Fruit fly (Drosophila melanogaster) whole organism, wandering third instar larva: ENCODE results near the gene Or85b.

Experiments
- Abd-B ChIP-seq: fragments of >200 bp; optimal IDR thresholded peaks from 2 replicates; lab custom pipeline; 2017; ENCODE audit warnings: missing biosample characterization, missing genetic modification characterization
- CG32264 ChIP-seq: fragments of 200-800 bp; sonication (Bioruptor generic); optimal IDR thresholded peaks from 2 replicates; lab custom pipeline; 2016; ENCODE audit warnings: missing biosample characterization, missing genetic modification characterization
- Dfd ChIP-seq: fragments of >200 bp; optimal IDR thresholded peaks from 2 replicates; lab custom pipeline; 2017; ENCODE audit warnings: missing biosample characterization, missing genetic modification characterization
- Dif ChIP-seq: fragments of 200-275, 200-300 bp; sonication (Bioruptor generic); optimal IDR thresholded peaks from 2 replicates; lab custom pipeline; 2018; ENCODE audit warnings: missing biosample characterization, missing genetic modification characterization; ENCODE audit not compliant: partially characterized antibody
- GATAd ChIP-seq: sonication (Bioruptor generic); optimal IDR thresholded peaks from 2 replicates; lab custom pipeline; 2016; ENCODE audit warnings: missing biosample characterization, missing genetic modification characterization
- Hnf4 ChIP-seq: fragments of 200-800 bp; sonication (Bioruptor generic); optimal IDR thresholded peaks from 2 replicates; lab custom pipeline; 2016; ENCODE audit warnings: missing biosample characterization, mild to moderate bottlenecking, missing genetic modification characterization
- Hr78 ChIP-seq: fragments of >200 bp; optimal IDR thresholded peaks from 2 replicates; lab custom pipeline; 2017; ENCODE audit warnings: missing biosample characterization, missing genetic modification characterization
- Hr83 ChIP-seq: fragments of 200-300 bp; sonication (Bioruptor generic); optimal IDR thresholded peaks from 2 replicates; lab custom pipeline; 2016; ENCODE audit warnings: missing biosample characterization, mild to moderate bottlenecking, missing genetic modification characterization, moderate library complexity; ENCODE audit not compliant: poor library complexity, severe bottlenecking
- Jra ChIP-seq: sonication (Bioruptor generic); optimal IDR thresholded peaks from 2 replicates; lab custom pipeline; 2016; ENCODE audit warnings: missing biosample characterization, missing genetic modification characterization
- Mio ChIP-seq: sonication (Bioruptor generic); optimal IDR thresholded peaks from 2 replicates; lab custom pipeline; 2016; ENCODE audit warnings: missing biosample characterization, missing genetic modification characterization
- Myc ChIP-seq: fragments of >200 bp; optimal IDR thresholded peaks from 2 replicates; lab custom pipeline; 2017
- OdsH ChIP-seq: fragments of 200-800 bp; sonication (Bioruptor generic); optimal IDR thresholded peaks from 2 replicates; lab custom pipeline; 2016; ENCODE audit warnings: missing biosample characterization, mild to moderate bottlenecking, missing genetic modification characterization
- Rel ChIP-seq, 2 experiments: fragments of 200-800 bp; sonication (Bioruptor generic) in 1 of 2; optimal IDR thresholded peaks; 2 replicates in 1 of 2; 3 replicates in 1 of 2; lab custom pipeline; 2016 to 2019; ENCODE audit warnings: mild to moderate bottlenecking in 2 of 2, missing biosample characterization in 2 of 2, missing genetic modification characterization in 2 of 2, moderate library complexity in 1 of 2
- Sp1 ChIP-seq: fragments of 200-800 bp; sonication (Bioruptor generic); optimal IDR thresholded peaks from 3 replicates; lab custom pipeline; 2019; ENCODE audit warnings: missing biosample characterization, mild to moderate bottlenecking, missing genetic modification characterization, moderate library complexity
- Vsx2 ChIP-seq: fragments of 200-300, 225-300 bp; sonication (Bioruptor generic); optimal IDR thresholded peaks from 2 replicates; lab custom pipeline; 2018; ENCODE audit warnings: missing biosample characterization, missing genetic modification characterization; ENCODE audit not compliant: partially characterized antibody
- br ChIP-seq: fragments of 200-800 bp; sonication (Bioruptor generic); optimal IDR thresholded peaks from 2 replicates; lab custom pipeline; 2016; ENCODE audit warnings: missing biosample characterization, missing genetic modification characterization
- brk ChIP-seq: fragments of 200-800 bp; sonication (Bioruptor generic); optimal IDR thresholded peaks from 2 replicates; lab custom pipeline; 2016; ENCODE audit warnings: missing biosample characterization, mild to moderate bottlenecking, missing genetic modification characterization
- dl ChIP-seq, 2 experiments: fragments of 175-275, 200-275 bp in 1 of 2; fragments of 200-275 bp in 1 of 2; sonication (Bioruptor generic); optimal IDR thresholded peaks; lab custom pipeline; 2018; ENCODE audit warnings: mild to moderate bottlenecking in 2 of 2, missing biosample characterization in 2 of 2, missing genetic modification characterization in 2 of 2, moderate library complexity in 2 of 2; ENCODE audit not compliant: partially characterized antibody in 2 of 2, insufficient read depth in 1 of 2
- dmrt93B ChIP-seq: fragments of 200-800 bp; sonication (Bioruptor generic); optimal IDR thresholded peaks from 2 replicates; lab custom pipeline; 2018; ENCODE audit warnings: missing biosample characterization, mild to moderate bottlenecking, missing genetic modification characterization
- dsf ChIP-seq: sonication (Bioruptor generic); optimal IDR thresholded peaks from 2 replicates; lab custom pipeline; 2016; ENCODE audit warnings: missing biosample characterization, missing genetic modification characterization, borderline replicate concordance
- foxo ChIP-seq, 2 experiments: fragments of 200-800 bp; sonication (Bioruptor generic); optimal IDR thresholded peaks; 2 replicates in 1 of 2; 3 replicates in 1 of 2; lab custom pipeline; 2016 to 2017; ENCODE audit warnings: missing biosample characterization in 2 of 2, missing genetic modification characterization in 2 of 2
- h ChIP-seq: fragments of 200-800 bp; sonication (Bioruptor generic); optimal IDR thresholded peaks from 3 replicates; lab custom pipeline; 2016; ENCODE audit warnings: missing biosample characterization, mild to moderate bottlenecking, missing genetic modification characterization
- jim ChIP-seq: fragments of 175-275, 200-325 bp; sonication (Bioruptor generic); optimal IDR thresholded peaks from 2 replicates; lab custom pipeline; 2016; ENCODE audit warnings: missing biosample characterization, mild to moderate bottlenecking, missing genetic modification characterization
- lola ChIP-seq: fragments of >200 bp; optimal IDR thresholded peaks from 2 replicates; lab custom pipeline; 2017; ENCODE audit warnings: missing biosample characterization, missing genetic modification characterization
- pan ChIP-seq: fragments of >200 bp; optimal IDR thresholded peaks from 2 replicates; lab custom pipeline; 2017
- psq ChIP-seq: fragments of 200-800 bp; sonication (Bioruptor generic); optimal IDR thresholded peaks from 3 replicates; lab custom pipeline; 2017; ENCODE audit warnings: missing biosample characterization, mild to moderate bottlenecking, missing genetic modification characterization, moderate library complexity
- sage ChIP-seq: fragments of 200-800 bp; sonication (Bioruptor generic); optimal IDR thresholded peaks from 2 replicates; lab custom pipeline; 2016; ENCODE audit warnings: missing biosample characterization, mild to moderate bottlenecking, missing genetic modification characterization
- sv ChIP-seq: fragments of 200-800 bp; sonication (Bioruptor generic); optimal IDR thresholded peaks from 3 replicates; lab custom pipeline; 2016; ENCODE audit warnings: missing biosample characterization, missing genetic modification characterization
- tai ChIP-seq: sonication (Bioruptor generic); optimal IDR thresholded peaks from 2 replicates; lab custom pipeline; 2016; ENCODE audit warnings: missing biosample characterization, missing genetic modification characterization
- usp ChIP-seq: fragments of >200 bp; optimal IDR thresholded peaks from 2 replicates; lab custom pipeline; 2017; ENCODE audit warnings: missing biosample characterization, missing genetic modification characterization
- woc ChIP-seq: sonication (Bioruptor generic); optimal IDR thresholded peaks from 2 replicates; lab custom pipeline; 2016; ENCODE audit warnings: missing biosample characterization, mild to moderate bottlenecking, missing genetic modification characterization

The Or85b gene

DNA sequence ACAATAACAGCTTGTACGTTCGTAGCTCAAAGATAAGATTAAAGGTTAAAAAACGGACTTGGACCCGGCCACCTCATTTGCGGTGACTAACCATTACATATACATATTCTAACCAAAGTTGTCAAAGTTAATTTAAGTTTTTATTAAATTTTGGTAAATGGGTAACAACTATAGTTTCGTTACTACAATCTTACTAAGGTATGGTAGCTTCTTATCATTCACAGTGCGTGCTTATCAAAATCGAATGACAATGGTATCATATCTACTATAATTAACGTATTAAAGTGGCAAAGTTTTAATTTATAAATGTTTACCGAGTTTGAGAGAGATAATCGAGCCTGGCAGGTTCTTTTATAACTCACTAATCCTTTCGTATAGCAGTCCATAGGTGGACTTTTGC, 8.0 kb upstream of the Or85b start:
- TF ChIP-seq Hr78 (no peak), brk (GFP tag; lab: Kevin White, UChicago) (no peak), Sp1 (GFP tag; lab: Kevin White, UChicago) (no peak)
- TF ChIP-seq, all 38 proteins: peak for 0

DNA sequence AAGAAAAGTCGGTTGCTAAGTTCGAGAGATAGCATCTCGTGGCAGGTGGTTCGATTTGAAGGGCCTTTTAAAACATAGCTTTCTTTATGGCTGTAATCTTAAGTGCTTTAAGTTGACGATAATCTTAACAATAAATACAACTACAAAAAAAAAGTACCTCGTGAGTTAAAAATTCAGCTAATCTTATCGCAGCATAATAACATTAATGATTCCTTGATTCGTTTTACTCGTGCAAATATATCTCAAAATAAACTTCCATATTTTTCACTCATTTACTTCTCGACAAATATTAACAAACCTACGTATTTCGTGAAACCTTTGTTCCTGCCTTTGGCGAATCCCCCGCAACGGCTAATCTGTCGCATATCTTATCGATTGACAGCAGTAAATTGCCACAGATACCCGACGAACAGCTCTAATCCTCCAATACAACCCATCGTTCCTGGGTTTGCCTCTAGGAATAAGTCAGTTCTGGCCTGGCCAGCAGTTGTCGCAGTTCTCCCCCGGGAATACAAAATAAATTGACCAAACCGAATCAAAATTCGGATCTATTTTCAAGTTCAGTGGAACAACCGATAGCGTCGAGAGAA, 7.5 kb upstream of the Or85b start:
- TF ChIP-seq Abd-B (GFP tag; lab: Kevin White, UChicago): no peak
- TF ChIP-seq OdsH (GFP tag; lab: Kevin White, UChicago): no peak
- TF ChIP-seq Hr78: no peak
- TF ChIP-seq dmrt93B (GFP tag; lab: Kevin White, UChicago): no peak
- TF ChIP-seq h: peak; percentile 7
- TF ChIP-seq Hnf4 (GFP tag; lab: Kevin White, UChicago): peak; percentile 48
- TF ChIP-seq Sp1 (GFP tag; lab: Kevin White, UChicago): peak; percentile 9
- TF ChIP-seq br: peak; percentile 41
- TF ChIP-seq Rel (GFP tag; optimal IDR thresholded peaks at IDR 0.05; lab: Kevin White, UChicago): no peak
- TF ChIP-seq Rel (tag; optimal IDR thresholded peaks at IDR 0.05; lab: Kevin White, UChicago): peak; percentile 82
- TF ChIP-seq jim: no peak
- no peak for TF ChIP-seq lola (GFP tag; lab: Kevin White, UChicago)
- TF ChIP-seq woc (GFP tag; lab: Kevin White, UChicago): no peak

DNA sequence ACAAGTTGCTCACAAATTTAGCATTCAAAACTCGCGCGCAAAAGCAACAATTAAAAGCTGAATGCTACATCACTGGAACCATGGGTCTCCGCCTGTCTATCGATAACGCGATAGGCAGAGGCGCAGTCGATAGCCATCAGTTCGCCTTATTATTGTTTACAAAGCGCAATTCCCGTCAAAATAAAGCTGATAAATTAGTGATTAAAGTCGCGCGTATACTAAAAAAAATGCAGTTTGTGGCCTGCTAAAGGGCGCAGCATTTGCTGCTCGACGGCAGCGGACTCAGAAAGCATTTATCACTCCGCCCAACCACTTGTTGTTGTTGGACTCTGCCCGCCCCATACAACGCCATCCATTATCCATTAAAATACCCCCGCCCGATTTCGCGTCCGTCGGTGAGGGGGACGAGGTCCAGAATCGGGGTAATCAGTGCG, 6.6 kb upstream of the Or85b start, which contains the start of gene CG11737:
Gene CG11737, plus strand, starts transcription at position 117 of the 434 bp plus-strand sequence.
- TF ChIP-seq OdsH (GFP tag; lab: Kevin White, UChicago): no peak
- no peak for TF ChIP-seq pan (lab: Kevin White, UChicago)
- TF ChIP-seq Hnf4 (GFP tag; lab: Kevin White, UChicago): peak; percentile 47
- TF ChIP-seq Vsx2: peak; percentile 43
- TF ChIP-seq Jra: no peak
- TF ChIP-seq Mio (GFP tag; lab: Kevin White, UChicago): no peak
- TF ChIP-seq dsf (GFP tag; lab: Kevin White, UChicago): no peak
- no peak for TF ChIP-seq tai (GFP tag; lab: Kevin White, UChicago)
- TF ChIP-seq CG32264 (GFP tag; lab: Kevin White, UChicago): no peak
- TF ChIP-seq Abd-B (GFP tag; lab: Kevin White, UChicago): no peak
- no peak for TF ChIP-seq br
- no peak for TF ChIP-seq psq (GFP tag; lab: Kevin White, UChicago)
- TF ChIP-seq foxo (GFP tag; optimal IDR thresholded peaks at IDR 0.05; lab: Kevin White, UChicago): no peak
- TF ChIP-seq Myc (lab: Kevin White, UChicago): no peak
- TF ChIP-seq usp: no peak
- no peak for TF ChIP-seq Sp1 (GFP tag; lab: Kevin White, UChicago)
- TF ChIP-seq dl (GFP tag; optimal IDR thresholded peaks at IDR 0.05; lab: Kevin White, UChicago; ENCODE audit: insufficient read depth in 1 of 2, partially characterized antibody in 2 of 2): peak; percentile 42 to 59
- TF ChIP-seq Rel (GFP tag; optimal IDR thresholded peaks at IDR 0.05; lab: Kevin White, UChicago): no peak
- TF ChIP-seq Rel (tag; optimal IDR thresholded peaks at IDR 0.05; lab: Kevin White, UChicago): peak; percentile 63
- no peak for TF ChIP-seq GATAd (GFP tag; lab: Kevin White, UChicago)
- TF ChIP-seq Dif (GFP tag; lab: Kevin White, UChicago): peak; percentile 77
- TF ChIP-seq lola (GFP tag; lab: Kevin White, UChicago): no peak
- no peak for TF ChIP-seq h
- TF ChIP-seq jim: no peak

DNA sequence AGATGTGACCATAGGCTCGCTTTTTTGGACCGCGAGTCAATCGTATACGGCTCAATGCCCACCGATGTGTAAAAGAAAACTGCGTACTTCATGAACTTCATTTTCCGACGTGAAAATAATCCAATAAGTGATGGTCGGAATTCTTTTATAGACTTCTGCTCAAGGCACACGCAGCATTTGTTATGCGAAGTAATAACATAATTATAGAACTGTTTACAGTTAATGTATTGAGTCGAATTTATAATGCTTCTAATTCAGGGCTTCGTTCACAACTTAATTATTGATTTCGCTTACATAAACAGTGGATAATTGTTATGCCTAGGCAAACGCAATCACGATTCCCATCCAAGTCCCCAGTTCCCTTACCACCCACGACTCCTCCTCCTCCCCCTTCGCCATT, 1.8 kb upstream of the Or85b start, which contains the start of gene Or85c:
Gene Or85c, minus strand, starts transcription at position 101 of the 400 bp plus-strand sequence.
- TF ChIP-seq Jra (no peak), Dfd (no peak), sage (GFP tag; lab: Kevin White, UChicago) (no peak), Hr83 (GFP tag; lab: Kevin White, UChicago) (no peak), Vsx2 (no peak), foxo (GFP tag; optimal IDR thresholded peaks at IDR 0.05; lab: Kevin White, UChicago) (no peak)

DNA sequence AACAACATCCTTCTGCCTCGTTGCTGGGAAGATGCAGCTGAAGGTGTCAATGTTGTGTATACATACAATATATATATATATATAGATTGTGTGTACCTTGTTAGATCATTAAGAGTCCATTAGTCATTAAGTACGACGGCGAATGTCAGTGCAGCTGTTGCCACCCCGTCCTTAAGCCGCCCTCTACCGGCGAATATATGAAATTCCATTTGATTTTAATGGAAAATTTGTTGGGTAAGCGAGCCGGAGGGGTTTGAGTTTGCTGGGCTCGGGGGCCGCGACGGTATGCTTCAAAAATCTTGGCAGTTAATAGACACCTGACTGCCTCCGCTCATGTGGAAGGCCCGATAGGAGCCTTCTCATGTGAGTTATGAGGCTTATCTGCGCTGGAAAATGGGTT, 26.6 kb downstream of the Or85b start:
- TF ChIP-seq Vsx2 (no peak), sage (GFP tag; lab: Kevin White, UChicago) (no peak), dsf (GFP tag; lab: Kevin White, UChicago) (no peak), Rel (GFP tag; optimal IDR thresholded peaks at IDR 0.05; lab: Kevin White, UChicago) (no peak), Rel (tag; optimal IDR thresholded peaks at IDR 0.05; lab: Kevin White, UChicago) (no peak), pan (lab: Kevin White, UChicago) (no peak), sv (GFP tag; lab: Kevin White, UChicago) (no peak)
- TF ChIP-seq, all 38 proteins: peak for 0
